Worm (Caenorhabditis elegans): Measurements from ENCODE around the gene talp-3.

talp-3 gene

DNA sequence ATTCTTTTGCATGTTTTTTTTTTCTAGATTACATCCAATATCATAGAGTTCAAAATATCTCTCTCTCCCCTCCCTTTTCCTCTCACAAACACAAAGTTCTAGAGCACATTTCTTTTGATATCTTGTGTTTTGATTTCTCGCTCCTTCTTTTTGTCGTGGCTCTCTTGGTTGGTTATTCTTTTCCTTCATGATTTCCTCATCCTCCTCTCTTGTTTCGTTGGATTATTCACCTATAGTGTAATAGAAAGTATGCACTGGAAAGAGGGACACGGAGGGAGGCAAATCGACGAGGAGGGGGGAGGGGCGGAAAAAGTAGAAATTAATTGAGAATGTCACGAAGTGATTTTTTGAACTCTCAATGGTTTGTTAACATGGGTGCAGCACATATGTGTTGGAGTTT lies 46.7 kb downstream of the talp-3 start (continued):
- TF ChIP-seq alr-1 (tag; optimal IDR thresholded peaks at IDR 0.05; ENCODE audit: borderline replicate concordance) (no peak), ceh-90 (tag; optimal IDR thresholded peaks at IDR 0.05) (no peak), snpc-4 (tag; optimal IDR thresholded peaks at IDR 0.05) (no peak), ztf-4 (tag; optimal IDR thresholded peaks at IDR 0.05) (peak; percentile 58), dsc-1 (tag; optimal IDR thresholded peaks at IDR 0.05) (peak; percentile 82), nhr-19 (GFP tag; conservative IDR thresholded peaks at IDR 0.05) (peak; percentile 60), lir-3 (tag; optimal IDR thresholded peaks at IDR 0.05; ENCODE audit: poor library complexity) (no peak), fkh-10 (GFP tag; optimal IDR thresholded peaks at IDR 0.05) (no peak), lin-15B (tag; optimal IDR thresholded peaks at IDR 0.05) (no peak), ces-1 (GFP tag; optimal IDR thresholded peaks at IDR 0.05) (no peak), mab-9 (GFP tag; IDR thresholded peaks at IDR 0.05) (no peak), lin-13 (GFP tag; optimal IDR thresholded peaks at IDR 0.05) (no peak), nhr-11 (tag; optimal IDR thresholded peaks at IDR 0.05) (peak; percentile 14), mep-1 (tag; optimal IDR thresholded peaks at IDR 0.05) (peak; percentile 51), Y116A8C.19 (tag; optimal IDR thresholded peaks at IDR 0.05; ENCODE audit: borderline replicate concordance) (no peak), hpl-2 (GFP tag; optimal IDR thresholded peaks at IDR 0.05) (no peak), sptf-1 (tag; optimal IDR thresholded peaks at IDR 0.05) (no peak), nhr-85 (tag) (peak; percentile 57), tbx-2 (tag; optimal IDR thresholded peaks at IDR 0.05) (peak; percentile 14), efl-1 (optimal IDR thresholded peaks at IDR 0.05) (peak in 1 of 2 experiments; percentile 18), efl-1 (GFP tag; optimal IDR thresholded peaks at IDR 0.05 in 1 of 2) (no peak), ceh-63 (GFP tag; optimal IDR thresholded peaks at IDR 0.05) (no peak), egl-27 (tag; optimal IDR thresholded peaks at IDR 0.05) (peak in 1 of 2 experiments; percentile 6), lsy-2 (tag; optimal IDR thresholded peaks at IDR 0.05) (peak; percentile 27 to 35), efl-3 (GFP tag; optimal IDR thresholded peaks at IDR 0.05) (no peak), C04F5.9 (tag; optimal IDR thresholded peaks at IDR 0.05) (no peak), jun-1 (tag; optimal IDR thresholded peaks at IDR 0.05) (no peak), ets-5 (GFP tag; IDR thresholded peaks at IDR 0.05) (no peak), nhr-76 (tag; optimal IDR thresholded peaks at IDR 0.05) (no peak), fkh-4 (tag; optimal IDR thresholded peaks at IDR 0.05; ENCODE audit: borderline replicate concordance) (peak; percentile 56), lin-39 (tag; optimal IDR thresholded peaks at IDR 0.05) (peak; percentile 22), C34B4.2 (tag; optimal IDR thresholded peaks at IDR 0.05) (no peak), aly-2 (tag; optimal IDR thresholded peaks at IDR 0.05) (no peak), nhr-47 (tag; optimal IDR thresholded peaks at IDR 0.05) (peak; percentile 50), unc-62 (GFP tag; optimal IDR thresholded peaks at IDR 0.05) (no peak), sox-4 (tag; optimal IDR thresholded peaks at IDR 0.05) (peak; percentile 20), isw-1 (GFP tag; IDR thresholded peaks at IDR 0.05) (no peak), zag-1 (tag; optimal IDR thresholded peaks at IDR 0.05) (no peak), nhr-12 (tag; optimal IDR thresholded peaks at IDR 0.05) (no peak), sup-37 (GFP tag; optimal IDR thresholded peaks at IDR 0.05) (no peak), unc-98 (GFP tag; IDR thresholded peaks at IDR 0.05) (no peak), unc-86 (tag; optimal IDR thresholded peaks at IDR 0.05) (no peak), xbp-1 (tag; optimal IDR thresholded peaks at IDR 0.05) (peak; percentile 5), pqm-1 (tag; optimal IDR thresholded peaks at IDR 0.05) (no peak), grh-1 (GFP tag; IDR thresholded peaks at IDR 0.05) (no peak), ceh-8 (GFP tag; optimal IDR thresholded peaks at IDR 0.05) (no peak), hlh-4 (tag; optimal IDR thresholded peaks at IDR 0.05) (no peak), aha-1 (tag; optimal IDR thresholded peaks at IDR 0.05) (no peak), fkh-8 (tag; optimal IDR thresholded peaks at IDR 0.05) (peak; percentile 48), nhr-20 (tag; optimal IDR thresholded peaks at IDR 0.05) (peak; percentile 77), rnt-1 (tag; optimal IDR thresholded peaks at IDR 0.05) (no peak), zip-4 (GFP tag; optimal IDR thresholded peaks at IDR 0.05) (no peak), egl-13 (tag; optimal IDR thresholded peaks at IDR 0.05) (no peak), dpl-1 (GFP tag; optimal IDR thresholded peaks at IDR 0.05) (peak in 1 of 3 experiments; percentile 6)
